Worm (Caenorhabditis elegans) whole organism, L1 larva: ENCODE measurements around the gene nhr-126.

Experiments used
- blmp-1 ChIP-seq: fragments of 150-350 bp; optimal IDR thresholded peaks from 2 replicates; lab custom pipeline; 2014; ENCODE audit warnings: missing biosample characterization, missing genetic modification characterization
- fkh-10 ChIP-seq: sonication (generic microtip); optimal IDR thresholded peaks from 2 replicates; lab custom pipeline; 2017; ENCODE audit warnings: missing biosample characterization, missing genetic modification reagents, missing genetic modification characterization
- sox-4 ChIP-seq: sonication (generic microtip); optimal IDR thresholded peaks from 2 replicates; lab custom pipeline; 2016; ENCODE audit warnings: missing genetic modification characterization, missing compliant biosample characterization

ce11 chrV:2266958-2267357, 38.1 kb downstream of the nhr-126 start, which contains the start of gene nhr-275:
- TF ChIP-seq fkh-10 (GFP tag; lab: Kevin White, UChicago): no peak
- TF ChIP-seq blmp-1: no peak
- no peak for TF ChIP-seq sox-4
